Worm (Caenorhabditis elegans) whole organism, midembryonic: ENCODE measurements around the gene C33H5.16.

Experiments used
- T22C8.4 ChIP-seq: fragments of 200-800 bp; sonication (Bioruptor generic); IDR thresholded peaks from 2 replicates; pipeline ENCODE4 v1.3.6; 2022; ENCODE audit warnings: missing genetic modification characterization, missing compliant biosample characterization
- cog-1 ChIP-seq: sonication (generic microtip); optimal IDR thresholded peaks from 2 replicates; lab custom pipeline; 2016; ENCODE audit warnings: missing genetic modification characterization, missing compliant biosample characterization
- flt-1 ChIP-seq: fragments of 200-800 bp; sonication (Bioruptor generic); IDR thresholded peaks from 2 replicates; pipeline ENCODE4 v1.3.6; 2022; ENCODE audit warnings: missing genetic modification characterization, missing compliant biosample characterization
- klf-2 ChIP-seq: fragments of 200-800 bp; sonication (Bioruptor generic); conservative IDR thresholded peaks from 2 replicates; pipeline ENCODE4 v1.3.6; 2022; ENCODE audit warnings: missing genetic modification reagents, missing genetic modification characterization, missing compliant biosample characterization
- med-1 ChIP-seq: sonication (generic microtip); optimal IDR thresholded peaks from 2 replicates; lab custom pipeline; 2017; ENCODE audit warnings: missing genetic modification characterization, mild to moderate bottlenecking, missing compliant biosample characterization, antibody characterized with exemption, missing genetic modification reagents; ENCODE audit not compliant: insufficient read depth
- tab-1 ChIP-seq: fragments of 200-800 bp; sonication (Bioruptor generic); IDR thresholded peaks from 2 replicates; pipeline ENCODE4 v1.3.6; 2022; ENCODE audit warnings: missing genetic modification characterization, missing compliant biosample characterization
- ztf-29 ChIP-seq: fragments of 200-800 bp; sonication (Bioruptor generic); IDR thresholded peaks from 2 replicates; pipeline ENCODE4 v1.3.6; 2022; ENCODE audit warnings: missing genetic modification reagents, missing genetic modification characterization, missing compliant biosample characterization

- TF ChIP-seq cog-1 (tag; lab: Kevin White, UChicago): peak; percentile 80
- TF ChIP-seq ztf-29: 0 out of 2 replicates have a peak, but pooled peaks have one; percentile 42
- no peak for TF ChIP-seq T22C8.4
- no peak for TF ChIP-seq klf-2 (GFP tag; lab: Robert Waterston, UW)
- no peak; the same call in 1 of the 2 replicates for TF ChIP-seq flt-1 (GFP tag; lab: Robert Waterston, UW)
- no peak for TF ChIP-seq tab-1 (GFP tag; lab: Robert Waterston, UW)
- TF ChIP-seq med-1 (GFP tag; lab: Kevin White, UChicago): no peak
These were observed 42.4 kb upstream of the C33H5.16 start for ce11 chrIV:7845585-7845984.
